Fruit fly (Drosophila melanogaster) whole organism, prepupa: ENCODE results near the gene CG3164.

Experiments
- CG10631 ChIP-seq: fragments of 200-800 bp; sonication (Bioruptor generic); optimal IDR thresholded peaks from 2 replicates; lab custom pipeline; 2016; ENCODE audit warnings: missing biosample characterization, missing genetic modification characterization
- CG32006 ChIP-seq: fragments of 200-800 bp; sonication (Bioruptor generic); optimal IDR thresholded peaks from 3 replicates; lab custom pipeline; 2017; ENCODE audit warnings: missing biosample characterization, mild to moderate bottlenecking, missing genetic modification characterization
- CG6163 ChIP-seq: fragments of 200-800 bp; sonication (Bioruptor generic); IDR thresholded peaks from 3 replicates; pipeline ENCODE4 v1.3.6; 2022; ENCODE audit warnings: missing biosample characterization, missing genetic modification characterization
- CG6854 ChIP-seq: fragments of 200-800 bp; sonication (Bioruptor generic); optimal IDR thresholded peaks from 2 replicates; lab custom pipeline; 2017; ENCODE audit warnings: missing biosample characterization, mild to moderate bottlenecking, missing genetic modification characterization
- CG7368 ChIP-seq: fragments of 200-800 bp; sonication (Bioruptor generic); optimal IDR thresholded peaks from 3 replicates; lab custom pipeline; 2016; ENCODE audit warnings: missing biosample characterization, missing genetic modification characterization
- CG8319 ChIP-seq: fragments of 200-800 bp; sonication (Bioruptor generic); optimal IDR thresholded peaks from 3 replicates; lab custom pipeline; 2016; ENCODE audit warnings: missing biosample characterization, missing genetic modification characterization
- CG8632 ChIP-seq: fragments of 200-800 bp; sonication (Bioruptor generic); optimal IDR thresholded peaks from 3 replicates; lab custom pipeline; 2016; ENCODE audit warnings: missing biosample characterization, missing genetic modification characterization
- Gug ChIP-seq: fragments of 200-800 bp; sonication (Bioruptor generic); IDR thresholded peaks from 2 replicates; pipeline ENCODE4 v1.3.6; 2022; ENCODE audit warnings: missing biosample characterization, missing genetic modification characterization
- Sox14 ChIP-seq: fragments of 200-800 bp; sonication (Bioruptor generic); optimal IDR thresholded peaks from 3 replicates; lab custom pipeline; 2016; ENCODE audit warnings: missing biosample characterization, missing genetic modification characterization
- acj6 ChIP-seq: fragments of 200-800 bp; sonication (Bioruptor generic); optimal IDR thresholded peaks from 3 replicates; lab custom pipeline; 2016; ENCODE audit warnings: missing biosample characterization, missing genetic modification characterization
- net ChIP-seq: fragments of 200-800 bp; sonication (Bioruptor generic); optimal IDR thresholded peaks from 3 replicates; lab custom pipeline; 2016; ENCODE audit warnings: missing biosample characterization, missing genetic modification characterization
- pdm3 ChIP-seq: fragments of 200-800 bp; sonication (Bioruptor generic); optimal IDR thresholded peaks from 3 replicates; lab custom pipeline; 2016; ENCODE audit warnings: missing biosample characterization, missing genetic modification characterization
- vri ChIP-seq: fragments of 200-800 bp; sonication (Bioruptor generic); optimal IDR thresholded peaks from 3 replicates; lab custom pipeline; 2016; ENCODE audit warnings: missing biosample characterization, mild to moderate bottlenecking, missing genetic modification characterization

DNA sequence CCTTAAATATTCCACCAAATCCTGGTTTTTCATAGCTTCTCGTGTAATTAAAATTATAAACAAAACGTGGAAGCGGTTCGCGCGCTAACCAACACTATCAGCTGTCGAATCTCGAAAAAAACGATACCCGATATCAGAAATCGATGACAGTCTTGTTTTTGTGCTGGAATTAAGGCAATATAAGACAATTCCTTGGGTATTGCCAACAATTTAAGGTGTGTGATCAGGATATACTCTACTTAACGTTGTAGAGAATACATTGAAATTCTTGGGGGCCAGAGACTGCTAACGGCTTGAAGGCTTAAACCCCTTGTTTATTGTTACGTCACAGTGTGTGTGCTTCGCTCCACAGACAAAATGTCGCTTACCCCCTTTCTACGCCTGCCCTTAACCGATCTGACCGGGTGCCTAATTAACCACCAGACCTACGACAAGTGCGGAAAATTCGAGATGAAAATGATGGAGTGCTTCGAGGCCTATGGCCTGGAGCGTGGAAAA, 24.7 kb upstream of the CG3164 start, which contains the start of gene Pus10:
- TF ChIP-seq CG6854 (GFP tag; lab: Kevin White, UChicago): peak; percentile 23
- TF ChIP-seq CG8632 (GFP tag; lab: Kevin White, UChicago): no peak
- TF ChIP-seq vri (GFP tag; lab: Kevin White, UChicago): peak; percentile 96
- no peak for TF ChIP-seq Sox14 (GFP tag; lab: Kevin White, UChicago)
- no peak for TF ChIP-seq CG32006 (GFP tag; lab: Kevin White, UChicago)
- no peak for TF ChIP-seq CG6163 (GFP tag; lab: Robert Waterston, UW)
- TF ChIP-seq CG8319 (GFP tag; lab: Kevin White, UChicago): no peak
- TF ChIP-seq pdm3 (GFP tag; lab: Kevin White, UChicago): no peak
- no peak for TF ChIP-seq net (GFP tag; lab: Kevin White, UChicago)
- TF ChIP-seq acj6 (GFP tag; lab: Kevin White, UChicago): no peak
- TF ChIP-seq CG10631 (GFP tag; lab: Kevin White, UChicago): no peak
- TF ChIP-seq Gug (GFP tag; lab: Robert Waterston, UW): no peak
- no peak for TF ChIP-seq CG7368
